Fruit fly (Drosophila melanogaster): Measurements from ENCODE around the gene CG6769.

The CG6769 gene

dm6 chrX:17850179-17850578 lies 10.6 kb upstream of the CG6769 start, which contains the start of the genes CG15814 and Spt7 (continued):
- TF ChIP-seq dmrt99B (tag; optimal IDR thresholded peaks at IDR 0.05), result no peak
- TF ChIP-seq CG18619 (GFP tag; optimal IDR thresholded peaks at IDR 0.05), result no peak
- TF ChIP-seq CG12391 (tag; optimal IDR thresholded peaks at IDR 0.05), result peak; percentile 22
- no peak for TF ChIP-seq Awh (GFP tag; IDR thresholded peaks at IDR 0.05)
- no peak for TF ChIP-seq CG31441 (GFP tag; IDR thresholded peaks at IDR 0.05)
- no peak for TF ChIP-seq Six4 (GFP tag; optimal IDR thresholded peaks at IDR 0.05)
- no peak for TF ChIP-seq org-1 (GFP tag; optimal IDR thresholded peaks at IDR 0.05)
- TF ChIP-seq CG12104 (GFP tag; optimal IDR thresholded peaks at IDR 0.05), result no peak
- no peak for TF ChIP-seq Dek (tag; optimal IDR thresholded peaks at IDR 0.05)
- TF ChIP-seq br (optimal IDR thresholded peaks at IDR 0.05), result no peak
- peak; percentile 6 for TF ChIP-seq maf-S (GFP tag; optimal IDR thresholded peaks at IDR 0.05)
- peak; percentile 37 for TF ChIP-seq CG3163 (GFP tag; optimal IDR thresholded peaks at IDR 0.05)
- TF ChIP-seq HmgZ (tag; optimal IDR thresholded peaks at IDR 0.05), result peak; percentile 84
- peak; percentile 47 for TF ChIP-seq Ets97D (GFP tag; optimal IDR thresholded peaks at IDR 0.05)
- TF ChIP-seq ro (GFP tag; IDR thresholded peaks at IDR 0.05), result no peak
- TF ChIP-seq CG2889 (GFP tag; IDR thresholded peaks at IDR 0.05), result no peak
- no peak for TF ChIP-seq CG6813 (GFP tag; optimal IDR thresholded peaks at IDR 0.05)
- peak in 1 of 2 experiments; percentile 35 for TF ChIP-seq chif (GFP tag; optimal IDR thresholded peaks at IDR 0.05)
- TF ChIP-seq cad (GFP tag; optimal IDR thresholded peaks at IDR 0.05), result no peak
- TF ChIP-seq chn (GFP tag; optimal IDR thresholded peaks at IDR 0.05), result peak; percentile 23
- TF ChIP-seq Fer2 (tag; optimal IDR thresholded peaks at IDR 0.05), result no peak
- TF ChIP-seq CG13775 (GFP tag; optimal IDR thresholded peaks at IDR 0.05), result peak; percentile 17
- no peak for TF ChIP-seq Neu2 (GFP tag; optimal IDR thresholded peaks at IDR 0.05; ENCODE audit: borderline replicate concordance)
- no peak for TF ChIP-seq Usf (GFP tag; optimal IDR thresholded peaks at IDR 0.05)
- no peak for TF ChIP-seq chm (GFP tag; IDR thresholded peaks at IDR 0.05)
- TF ChIP-seq CG11085 (GFP tag; IDR thresholded peaks at IDR 0.05), result no peak
- peak; percentile 15 for TF ChIP-seq tx (GFP tag; optimal IDR thresholded peaks at IDR 0.05)
- TF ChIP-seq dm (GFP tag; optimal IDR thresholded peaks at IDR 0.05), result peak; percentile 52
- no peak for TF ChIP-seq ase (GFP tag; IDR thresholded peaks at IDR 0.05)
- TF ChIP-seq CG11696 (GFP tag; IDR thresholded peaks at IDR 0.05), result no peak
- TF ChIP-seq vvl (GFP tag; IDR thresholded peaks at IDR 0.05), result peak; percentile 18; the same call in 1 of the 2 replicates
- no peak for TF ChIP-seq Asciz (GFP tag; optimal IDR thresholded peaks at IDR 0.05)
- no peak for TF ChIP-seq CG4424 (GFP tag; optimal IDR thresholded peaks at IDR 0.05)
- peak; percentile 87 for TF ChIP-seq unc-4 (GFP tag; IDR thresholded peaks at IDR 0.05; ENCODE audit: partially characterized antibody)
- TF ChIP-seq H2.0 (GFP tag; IDR thresholded peaks at IDR 0.05), result no peak
- no peak for TF ChIP-seq CG1832 (GFP tag; optimal IDR thresholded peaks at IDR 0.05)
- TF ChIP-seq bowl (GFP tag; IDR thresholded peaks at IDR 0.05), result 0 out of 2 replicates have a peak, but pooled peaks have one; percentile 8
- no peak for TF ChIP-seq CG8388 (GFP tag; optimal IDR thresholded peaks at IDR 0.05)
- peak; percentile 48 for TF ChIP-seq vfl (GFP tag; optimal IDR thresholded peaks at IDR 0.05)
- peak; percentile 53 for TF ChIP-seq CTCF (GFP tag; optimal IDR thresholded peaks at IDR 0.05)
- TF ChIP-seq YL-1 (GFP tag; optimal IDR thresholded peaks at IDR 0.05), result peak; percentile 78
- TF ChIP-seq so (GFP tag; IDR thresholded peaks at IDR 0.05), result no peak
- TF ChIP-seq CG1529 (GFP tag; optimal IDR thresholded peaks at IDR 0.05), result no peak
- no peak for TF ChIP-seq Jarid2 (GFP tag; optimal IDR thresholded peaks at IDR 0.05)
- no peak for TF ChIP-seq jumu (GFP tag; optimal IDR thresholded peaks at IDR 0.05)
- no peak for TF ChIP-seq gro (GFP tag; optimal IDR thresholded peaks at IDR 0.05)
- no peak for TF ChIP-seq Tbp (GFP tag; optimal IDR thresholded peaks at IDR 0.05)
- no peak for TF ChIP-seq disco-r (GFP tag; optimal IDR thresholded peaks at IDR 0.05)
- no peak for TF ChIP-seq CG9437 (GFP tag; optimal IDR thresholded peaks at IDR 0.05)
- TF ChIP-seq inv (GFP tag; IDR thresholded peaks at IDR 0.05; ENCODE audit: partially characterized antibody), result peak; percentile 81
- peak; percentile 26 for TF ChIP-seq ewg (GFP tag; optimal IDR thresholded peaks at IDR 0.05)
- peak; percentile 43 for TF ChIP-seq CG9727 (GFP tag; optimal IDR thresholded peaks at IDR 0.05)
- no peak for TF ChIP-seq CG5245 (GFP tag; optimal IDR thresholded peaks at IDR 0.05)

Data from whole organism, embryonic.